Fruit fly (Drosophila melanogaster): ENCODE measurements around the gene tal-1A.

DNA sequence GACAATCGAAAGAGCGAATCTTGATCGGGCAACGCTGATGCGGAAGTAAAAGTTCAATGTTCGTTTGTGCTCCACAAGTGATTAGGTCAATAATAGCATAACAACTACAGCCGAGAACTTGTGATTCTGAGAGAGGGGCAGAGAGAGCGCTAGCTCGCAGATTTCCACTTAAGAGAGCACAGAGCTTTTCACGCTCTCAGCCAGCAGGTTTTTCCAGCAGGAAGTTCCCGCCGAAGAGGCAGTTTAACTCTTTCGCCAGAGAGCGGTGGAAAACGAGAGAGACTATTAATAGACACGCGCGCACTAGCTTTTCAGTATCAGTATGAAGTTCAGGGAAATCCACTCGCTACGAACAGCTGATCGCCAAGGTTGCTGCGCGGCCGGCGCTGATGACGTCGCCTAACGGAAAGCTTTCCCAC is 2.1 kb downstream of the tal-1A start:
- TF ChIP-seq al (GFP tag; IDR thresholded peaks at IDR 0.05), result no peak
- no peak for TF ChIP-seq Hand (GFP tag; optimal IDR thresholded peaks at IDR 0.05)
- no peak for TF ChIP-seq p53 (GFP tag; optimal IDR thresholded peaks at IDR 0.05)
- peak; percentile 2 for TF ChIP-seq CG34376 (GFP tag; optimal IDR thresholded peaks at IDR 0.05)
- no peak for TF ChIP-seq inv (GFP tag; IDR thresholded peaks at IDR 0.05; ENCODE audit: partially characterized antibody)

Data from whole organism, embryonic.